Worm (Caenorhabditis elegans) whole organism, early embryonic: ENCODE measurements around the gene cutl-26.

ENCODE experiments used
- aly-1 ChIP-seq: sonication (generic microtip); optimal IDR thresholded peaks from 2 replicates; lab custom pipeline; 2016; ENCODE audit warnings: missing genetic modification characterization, missing compliant biosample characterization
- ama-1 ChIP-seq: fragments of 150-350 bp; optimal IDR thresholded peaks from 2 replicates; lab custom pipeline; 2014
- ets-7 ChIP-seq: sonication (generic microtip); optimal IDR thresholded peaks from 2 replicates; lab custom pipeline; 2016; ENCODE audit warnings: missing genotype, missing genetic modification characterization, missing compliant biosample characterization
- flt-1 ChIP-seq: fragments of 200-800 bp; sonication (Bioruptor generic); IDR thresholded peaks from 2 replicates; pipeline ENCODE4 v1.3.6; 2022; ENCODE audit warnings: missing genetic modification characterization, missing compliant biosample characterization
- hmbx-1 ChIP-seq: sonication (generic microtip); optimal IDR thresholded peaks from 2 replicates; lab custom pipeline; 2016; ENCODE audit warnings: mild to moderate bottlenecking, missing genetic modification characterization, missing compliant biosample characterization
- scrt-1 ChIP-seq: fragments of 200-800 bp; sonication (Bioruptor generic); IDR thresholded peaks from 2 replicates; pipeline ENCODE4 v1.3.6; 2022; ENCODE audit warnings: missing genetic modification characterization, missing compliant biosample characterization
- sea-1 ChIP-seq: fragments of 200-800 bp; sonication (Bioruptor generic); conservative IDR thresholded peaks from 2 replicates; pipeline ENCODE4 v1.3.6; 2022; ENCODE audit warnings: missing genetic modification characterization, missing compliant biosample characterization

DNA sequence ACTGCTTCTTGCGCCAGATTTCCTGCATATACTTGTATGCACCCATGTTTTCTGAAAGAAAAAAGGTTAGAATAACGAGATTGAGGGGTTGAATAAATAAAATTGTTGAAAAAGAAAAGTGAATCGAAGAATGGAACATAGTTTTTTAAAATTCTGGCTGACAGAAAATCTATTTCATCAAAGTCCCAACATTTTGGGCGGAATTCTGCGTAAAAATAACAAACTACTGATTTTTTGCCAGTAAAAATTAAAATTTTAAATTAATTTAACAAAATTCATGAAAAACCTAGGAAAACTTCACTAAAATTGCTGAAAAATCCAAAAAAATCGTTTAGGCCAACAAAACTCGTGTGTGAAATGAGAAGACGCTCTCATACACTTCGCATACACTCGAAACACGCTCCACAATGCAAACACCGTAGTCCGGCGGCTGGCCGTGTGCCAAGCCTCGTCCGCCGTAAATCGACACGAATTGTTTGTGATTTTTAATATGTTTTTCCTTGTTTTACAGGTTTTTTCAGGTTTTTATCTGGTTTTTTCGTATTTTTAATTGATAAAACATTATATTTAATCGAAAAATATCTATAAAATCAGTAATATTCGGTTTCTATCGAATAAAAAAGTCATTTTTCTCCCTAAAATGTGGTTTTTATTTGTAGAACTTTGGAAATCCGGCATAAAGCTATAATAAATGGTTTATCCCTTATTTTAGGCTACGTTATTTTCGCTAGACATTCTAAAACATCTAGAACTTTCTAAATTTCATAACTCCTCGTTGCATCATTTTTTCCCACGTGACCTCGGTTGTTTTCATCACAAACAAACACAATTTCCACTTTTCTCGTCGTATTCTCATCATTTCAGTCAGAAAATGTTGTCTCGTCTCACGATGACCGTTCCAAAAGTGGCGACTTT is 52.8 kb downstream of the cutl-26 start, which contains the start of the genes rpl-15 and K11H12.8:
- TF ChIP-seq ets-7 (tag; lab: Kevin White, UChicago) (peak; percentile 64), hmbx-1 (tag; lab: Kevin White, UChicago) (peak; percentile 64), sea-1 (GFP tag; lab: Robert Waterston, UW) (peak; percentile 95), scrt-1 (GFP tag; lab: Robert Waterston, UW) (peak; percentile 83), ama-1 (lab: Kevin White, UChicago) (no peak), aly-1 (no peak), flt-1 (GFP tag; lab: Robert Waterston, UW) (peak; percentile 92)
